Worm (Caenorhabditis elegans) whole organism, L4 larva: ENCODE data around the gene W09D6.4.

Experiments
- F26F4.8 ChIP-seq: fragments of 200-800 bp; sonication (Bioruptor generic); conservative IDR thresholded peaks from 2 replicates; pipeline ENCODE4 v1.3.6; 2022; ENCODE audit warnings: missing genetic modification characterization, missing compliant biosample characterization
- F37D6.2 ChIP-seq: sonication (generic microtip); optimal IDR thresholded peaks from 2 replicates; lab custom pipeline; 2016; ENCODE audit warnings: mild to moderate bottlenecking, missing genetic modification characterization, missing compliant biosample characterization
- F44E2.7 ChIP-seq: fragments of 200-800 bp; sonication (Bioruptor generic); IDR thresholded peaks from 2 replicates; pipeline ENCODE4 v2.1.2; 2022; ENCODE audit warnings: missing genetic modification characterization, missing compliant biosample characterization
- F49E8.2 ChIP-seq: sonication (generic microtip); optimal IDR thresholded peaks from 2 replicates; lab custom pipeline; 2016; ENCODE audit warnings: missing compliant biosample characterization, mild to moderate bottlenecking, missing genetic modification characterization, borderline replicate concordance
- T26A8.4 ChIP-seq: fragments of 200-800 bp; sonication (Bioruptor generic); IDR thresholded peaks from 2 replicates; pipeline ENCODE4 v1.3.6; 2022; ENCODE audit warnings: missing genetic modification characterization, missing compliant biosample characterization
- Y105C5A.15 ChIP-seq: fragments of 200-800 bp; sonication (Bioruptor generic); IDR thresholded peaks from 2 replicates; pipeline ENCODE4 v1.3.6; 2022; ENCODE audit warnings: missing genetic modification characterization, missing compliant biosample characterization
- Y48G9A.11 ChIP-seq: fragments of 200-800 bp; sonication (Bioruptor generic); IDR thresholded peaks from 2 replicates; pipeline ENCODE4 v1.3.6; 2022; ENCODE audit warnings: missing genetic modification reagents, missing genetic modification characterization, missing compliant biosample characterization
- aha-1 ChIP-seq: fragments of 150-350 bp; peaks from one replicate; lab custom pipeline; 2014; ENCODE audit warnings: missing biosample characterization, missing genetic modification characterization
- aly-2 ChIP-seq: sonication (generic microtip); optimal IDR thresholded peaks from 2 replicates; lab custom pipeline; 2018; ENCODE audit warnings: missing biosample characterization, missing genetic modification characterization
- arid-1 ChIP-seq: fragments of 200-800 bp; sonication (Bioruptor generic); conservative IDR thresholded peaks from 2 replicates; pipeline ENCODE4 v1.3.6; 2022; ENCODE audit warnings: missing genetic modification reagents, missing genetic modification characterization, missing compliant biosample characterization
- ceh-32 ChIP-seq: sonication (generic microtip); optimal IDR thresholded peaks from 2 replicates; lab custom pipeline; 2016; ENCODE audit warnings: mild to moderate bottlenecking, missing genetic modification characterization, missing compliant biosample characterization; ENCODE audit not compliant: poor library complexity
- ceh-44 ChIP-seq: fragments of 200-800 bp; sonication (Bioruptor generic); IDR thresholded peaks from 2 replicates; pipeline ENCODE4 v1.3.6; 2022; ENCODE audit warnings: missing genetic modification reagents, missing genetic modification characterization, missing compliant biosample characterization
- ces-1 ChIP-seq: fragments of 150-350 bp; sonication (generic microtip); optimal IDR thresholded peaks from 4 replicates; lab custom pipeline; 2014; ENCODE audit warnings: missing biosample characterization, missing genetic modification reagents, missing genetic modification characterization
- daf-16 ChIP-seq, 3 experiments: sonication (generic microtip); optimal IDR thresholded peaks; 2 replicates each; lab custom pipeline; 2016 to 2017; ENCODE audit warnings: missing genetic modification characterization in 3 of 3, missing genetic modification reagents in 3 of 3, mild to moderate bottlenecking in 2 of 3, missing compliant biosample characterization in 2 of 3, missing biosample characterization in 1 of 3, moderate library complexity in 1 of 3
- dmd-8 ChIP-seq: fragments of 200-800 bp; sonication (Bioruptor generic); IDR thresholded peaks from 2 replicates; pipeline ENCODE4 v1.3.6; 2022; ENCODE audit warnings: missing genetic modification characterization, missing compliant biosample characterization
- dpl-1 ChIP-seq: fragments of 150-350 bp; optimal IDR thresholded peaks from 2 replicates; lab custom pipeline; 2014; ENCODE audit warnings: missing biosample characterization, missing genetic modification reagents, missing genetic modification characterization
- fkh-10 ChIP-seq: fragments of 150-350 bp; optimal IDR thresholded peaks from 2 replicates; lab custom pipeline; 2014; ENCODE audit warnings: missing biosample characterization, missing genetic modification reagents, missing genetic modification characterization
- hif-1 ChIP-seq, 2 experiments: sonication (generic microtip); optimal IDR thresholded peaks; 2 replicates each; lab custom pipeline; 2016 to 2017; ENCODE audit warnings: missing compliant biosample characterization in 2 of 2, missing genetic modification characterization in 2 of 2, missing genetic modification reagents in 2 of 2, missing genotype in 2 of 2, mild to moderate bottlenecking in 1 of 2
- lin-1 ChIP-seq: fragments of 200-800 bp; sonication (Bioruptor generic); IDR thresholded peaks from 2 replicates; pipeline ENCODE4 v1.3.6; 2022; ENCODE audit warnings: missing genetic modification reagents, missing genetic modification characterization, missing compliant biosample characterization
- lin-13 ChIP-seq: fragments of 150-350 bp; optimal IDR thresholded peaks from 2 replicates; lab custom pipeline; 2014; ENCODE audit warnings: missing biosample characterization, missing genetic modification reagents, missing genetic modification characterization
- lin-15B ChIP-seq: fragments of 150-350 bp; sonication (generic microtip); optimal IDR thresholded peaks from 3 replicates; lab custom pipeline; 2014; ENCODE audit warnings: missing biosample characterization, missing genetic modification characterization
- lin-38 ChIP-seq: fragments of 200-800 bp; sonication (Bioruptor generic); IDR thresholded peaks from 2 replicates; pipeline ENCODE4 v1.3.6; 2022; ENCODE audit warnings: missing genetic modification reagents, missing genetic modification characterization, missing compliant biosample characterization
- lsy-2 ChIP-seq, 2 experiments: fragments of 150-350 bp in 1 of 2; sonication (generic microtip) in 1 of 2; optimal IDR thresholded peaks; 2 replicates each; lab custom pipeline; 2014 to 2017; ENCODE audit warnings: missing biosample characterization in 2 of 2, missing genetic modification characterization in 2 of 2
- madf-9 ChIP-seq: fragments of 200-800 bp; sonication (Bioruptor generic); conservative IDR thresholded peaks from 2 replicates; pipeline ENCODE4 v1.3.6; 2022; ENCODE audit warnings: missing genetic modification reagents, missing genetic modification characterization, missing compliant biosample characterization
- mes-2 ChIP-seq: sonication (generic microtip); optimal IDR thresholded peaks from 2 replicates; lab custom pipeline; 2016; ENCODE audit warnings: missing genotype, mild to moderate bottlenecking, missing genetic modification characterization, missing compliant biosample characterization; ENCODE audit not compliant: poor library complexity, severe bottlenecking
- nhr-102 ChIP-seq: sonication (generic microtip); optimal IDR thresholded peaks from 2 replicates; lab custom pipeline; 2016; ENCODE audit warnings: mild to moderate bottlenecking, missing genetic modification characterization, moderate library complexity, missing compliant biosample characterization
- nhr-11 ChIP-seq: fragments of 150-350 bp; optimal IDR thresholded peaks from 2 replicates; lab custom pipeline; 2014; ENCODE audit warnings: missing biosample characterization, missing genetic modification characterization
- nhr-25 ChIP-seq: sonication (generic microtip); optimal IDR thresholded peaks from 2 replicates; lab custom pipeline; 2017; ENCODE audit warnings: missing genetic modification characterization, mild to moderate bottlenecking, missing compliant biosample characterization, antibody characterized with exemption, moderate library complexity, borderline replicate concordance; ENCODE audit not compliant: insufficient read depth
- nhr-77 ChIP-seq: fragments of 150-350 bp; optimal IDR thresholded peaks from 2 replicates; lab custom pipeline; 2014; ENCODE audit warnings: missing biosample characterization, missing genetic modification characterization
- pha-4 ChIP-seq, 2 experiments: fragments of 150-350 bp in 1 of 2; fragments of 200-800 bp in 1 of 2; sonication (Bioruptor generic) in 1 of 2; IDR thresholded peaks in 1 of 2; optimal IDR thresholded peaks in 1 of 2; 2 replicates each; pipeline versions ENCODE4 v1.3.6 to Lab custom; 2014 to 2022; ENCODE audit warnings: missing genetic modification characterization in 2 of 2, missing genetic modification reagents in 2 of 2, missing biosample characterization in 1 of 2, missing compliant biosample characterization in 1 of 2
- php-3 ChIP-seq: fragments of 200-800 bp; sonication (Bioruptor generic); IDR thresholded peaks from 2 replicates; pipeline ENCODE4 v1.3.6; 2022; ENCODE audit warnings: missing genetic modification reagents, missing genetic modification characterization, missing compliant biosample characterization
- snpc-1.2 ChIP-seq: fragments of 200-800 bp; sonication (Bioruptor generic); IDR thresholded peaks from 2 replicates; pipeline ENCODE4 v1.3.6; 2022; ENCODE audit warnings: missing genetic modification reagents, missing genetic modification characterization, missing compliant biosample characterization
- unc-130 ChIP-seq: sonication (generic microtip); optimal IDR thresholded peaks from 2 replicates; lab custom pipeline; 2016; ENCODE audit warnings: missing genetic modification reagents, missing genetic modification characterization, missing compliant biosample characterization
- unc-62 ChIP-seq, 3 experiments: fragments of 150-350 bp in 1 of 3; sonication (generic microtip); optimal IDR thresholded peaks in 2 of 3; peaks in 1 of 3; 1 replicate in 1 of 3; 2 replicates in 2 of 3; lab custom pipeline; 2014 to 2017; ENCODE audit warnings: missing biosample characterization in 3 of 3, missing genetic modification characterization in 3 of 3, missing genetic modification reagents in 3 of 3, missing genotype in 1 of 3
- vab-7 ChIP-seq: fragments of 200-800 bp; sonication (Bioruptor generic); IDR thresholded peaks from 2 replicates; pipeline ENCODE4 v1.3.6; 2022; ENCODE audit warnings: missing genetic modification reagents, missing genetic modification characterization, missing compliant biosample characterization
- zfp-2 ChIP-seq: sonication (generic microtip); optimal IDR thresholded peaks from 2 replicates; lab custom pipeline; 2016; ENCODE audit warnings: mild to moderate bottlenecking, missing genetic modification characterization, missing compliant biosample characterization
- zfp-3 ChIP-seq: fragments of 200-800 bp; sonication (Bioruptor generic); conservative IDR thresholded peaks from 2 replicates; pipeline ENCODE4 v1.3.6; 2022; ENCODE audit warnings: missing genetic modification reagents, missing genetic modification characterization, missing compliant biosample characterization
- zip-2 ChIP-seq: fragments of 150-350 bp; optimal IDR thresholded peaks from 2 replicates; lab custom pipeline; 2014; ENCODE audit warnings: missing biosample characterization, missing genetic modification characterization
- ztf-7 ChIP-seq: fragments of 150-350 bp; optimal IDR thresholded peaks from 2 replicates; lab custom pipeline; 2014; ENCODE audit warnings: missing biosample characterization, missing genetic modification characterization

The W09D6.4 gene

DNA sequence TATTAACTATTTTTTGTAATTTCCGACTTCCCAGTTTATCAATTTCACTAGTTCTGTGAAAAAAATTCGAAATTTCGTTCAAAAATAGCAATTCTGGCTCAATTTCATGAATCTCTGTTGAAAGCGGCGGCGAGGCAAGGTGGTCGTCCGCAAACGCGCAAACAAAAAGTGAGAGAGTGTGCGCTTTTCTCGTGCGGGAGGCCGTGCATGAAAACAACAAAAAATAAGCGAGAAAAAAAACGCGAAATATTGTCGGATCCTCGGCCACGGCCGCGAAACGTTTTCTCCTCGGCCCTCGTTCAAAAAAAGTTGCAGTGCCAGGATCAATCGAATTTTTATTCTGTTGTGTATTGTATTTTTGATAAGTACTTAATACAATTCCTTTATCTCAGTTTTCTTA, 33.2 kb downstream of the W09D6.4 start (continued):
- TF ChIP-seq zip-2: no peak
- TF ChIP-seq, all 104 proteins: peak for 32

DNA sequence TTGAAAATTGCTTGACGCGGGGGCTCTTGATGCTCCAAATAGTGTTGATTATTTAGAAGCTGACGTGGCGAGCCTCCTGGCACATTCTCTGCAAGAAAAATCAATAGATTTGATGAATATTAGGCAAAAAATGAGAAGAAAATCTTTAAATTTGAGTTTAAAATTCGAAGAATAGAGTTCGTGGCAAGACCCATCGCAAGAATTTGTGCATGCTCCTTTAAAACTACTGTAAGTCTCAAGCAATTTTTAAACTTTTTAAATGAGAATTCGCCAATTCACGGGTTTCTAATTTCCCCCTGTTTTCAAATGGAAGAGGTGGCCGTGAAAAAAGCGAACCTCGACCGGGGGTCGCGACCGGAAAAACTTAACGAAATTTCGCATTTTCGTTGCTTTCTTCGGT, 34.3 kb downstream of the W09D6.4 start:
- no peak for TF ChIP-seq aly-2 (tag; lab: Kevin White, UChicago)
- TF ChIP-seq zfp-2 (tag; lab: Kevin White, UChicago): no peak
- TF ChIP-seq ceh-32 (tag; lab: Kevin White, UChicago): no peak

DNA sequence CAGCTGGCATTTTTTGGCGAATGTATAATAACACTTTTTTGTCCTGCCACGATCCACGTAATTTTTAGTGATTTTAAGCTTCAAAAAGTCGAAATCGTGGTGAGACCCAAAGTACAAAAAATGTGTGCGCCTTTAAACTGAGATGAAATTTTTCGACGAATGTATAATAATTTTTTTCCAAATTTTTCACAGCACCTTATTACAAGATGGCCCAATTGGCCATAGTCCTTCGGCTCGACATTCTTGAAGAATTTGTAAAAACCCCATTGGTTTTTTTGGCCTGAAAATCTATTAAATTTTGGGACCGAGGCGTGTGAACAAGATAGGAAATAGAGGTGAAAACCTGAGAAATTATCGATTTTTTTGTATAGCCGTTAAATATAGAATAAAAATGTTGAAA, 36.4 kb downstream of the W09D6.4 start:
- no peak for TF ChIP-seq F26F4.8 (GFP tag; lab: Robert Waterston, UW)
- TF ChIP-seq aha-1 (tag; lab: Kevin White, UChicago): peak; percentile 51
- TF ChIP-seq, all 104 proteins: peak for 1

DNA sequence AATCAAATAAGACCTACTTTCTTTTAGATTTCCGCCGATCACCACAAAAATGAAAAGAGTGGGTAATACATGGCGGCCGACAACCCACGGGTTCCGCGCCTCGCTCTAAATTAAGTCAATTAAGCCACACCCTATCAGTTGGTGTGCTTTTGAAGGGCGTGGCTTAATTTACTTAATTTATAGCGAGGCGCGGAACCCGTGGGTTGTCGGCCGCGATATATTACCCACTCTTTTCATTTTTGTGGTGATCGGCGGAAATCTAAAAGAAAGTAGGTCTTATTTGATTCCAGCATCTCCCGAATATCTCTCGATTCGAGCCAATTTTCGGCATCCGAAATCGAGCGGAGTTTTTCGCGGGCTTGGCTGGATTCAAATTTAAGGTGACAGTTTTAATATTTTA, 38.6 kb downstream of the W09D6.4 start:
- TF ChIP-seq lin-38 (GFP tag; lab: Robert Waterston, UW): peak; percentile 85
- TF ChIP-seq unc-130: peak; percentile 52
- TF ChIP-seq madf-9 (GFP tag; lab: Robert Waterston, UW): peak; percentile 45; the same call in 1 of the 2 replicates
- peak; percentile 35; the same call in 1 of the 2 replicates for TF ChIP-seq arid-1
- peak; percentile 51; the same call in 1 of the 2 replicates for TF ChIP-seq dmd-8
- peak; percentile 53; the same call in 1 of the 2 replicates for TF ChIP-seq Y48G9A.11 (GFP tag; lab: Robert Waterston, UW)
- peak; percentile 74; the same call in 1 of the 2 replicates for TF ChIP-seq ceh-44 (GFP tag; lab: Robert Waterston, UW)
- TF ChIP-seq nhr-102 (tag; lab: Kevin White, UChicago): peak; percentile 42
- TF ChIP-seq php-3 (GFP tag; lab: Robert Waterston, UW): 0 out of 2 replicates have a peak, but pooled peaks have one; percentile 41
- TF ChIP-seq lin-1 (GFP tag; lab: Robert Waterston, UW): peak; percentile 65; the same call in 1 of the 2 replicates
- peak; percentile 52; the same call in 1 of the 2 replicates for TF ChIP-seq snpc-1.2 (GFP tag; lab: Robert Waterston, UW)
- peak; percentile 48 for TF ChIP-seq F49E8.2
- 0 out of 2 replicates have a peak, but pooled peaks have one; percentile 32 for TF ChIP-seq Y105C5A.15 (GFP tag; lab: Robert Waterston, UW)
- TF ChIP-seq T26A8.4: peak; percentile 33; the same call in 1 of the 2 replicates

DNA sequence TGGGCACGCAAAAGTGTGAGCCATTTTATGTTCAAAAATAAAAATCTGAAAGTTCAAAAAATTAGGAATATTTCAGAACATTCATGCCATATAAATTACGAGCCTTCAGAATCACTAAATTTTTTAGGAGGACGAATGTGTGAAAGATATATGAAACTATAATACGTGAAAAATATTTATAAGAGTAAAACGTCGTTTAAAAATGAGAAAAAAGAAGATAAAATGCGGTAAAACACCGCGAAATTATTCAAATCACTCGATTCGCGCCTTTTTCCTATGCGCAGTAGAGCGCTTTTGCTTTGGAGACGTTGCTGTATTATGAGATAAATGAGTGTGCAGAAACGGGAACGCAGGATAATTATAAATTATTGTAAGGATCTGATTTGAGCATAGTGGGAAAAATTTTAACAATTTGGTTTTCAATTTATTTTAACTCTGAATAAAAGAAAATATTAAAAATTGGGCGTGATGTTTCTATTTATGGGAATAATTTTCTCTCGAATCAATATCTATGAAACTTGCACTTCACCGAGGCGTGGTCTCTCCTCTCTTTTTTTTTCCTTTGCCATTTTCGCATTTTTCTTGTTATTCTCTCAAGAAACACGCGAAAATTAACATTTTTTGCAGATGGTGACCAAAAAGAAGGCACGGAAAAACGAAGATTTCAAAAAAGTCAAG, 39.8 kb downstream of the W09D6.4 start, which contains the start of the genes sup-35 and Y48A6C.4:
Gene sup-35 (minus strand): TSS at position 51 of the 678 bp plus-strand sequence.
Gene Y48A6C.4 (plus strand): TSS at position 628 of the 678 bp plus-strand sequence.
- peak; percentile 58 for TF ChIP-seq lin-15B (tag; lab: Kevin White, UChicago)
- TF ChIP-seq nhr-25 (tag; lab: Kevin White, UChicago): peak; percentile 7
- TF ChIP-seq ces-1 (GFP tag; lab: Kevin White, UChicago): no peak
- peak; percentile 58 for TF ChIP-seq nhr-11
- TF ChIP-seq vab-7 (GFP tag; lab: Robert Waterston, UW): 0 out of 2 replicates have a peak, but pooled peaks have one; percentile 40
- TF ChIP-seq pha-4 (GFP tag; IDR thresholded peaks at IDR 0.05; lab: Robert Waterston, UW): no peak
- TF ChIP-seq pha-4 (tag; optimal IDR thresholded peaks at IDR 0.05; lab: Kevin White, UChicago): no peak
- TF ChIP-seq F44E2.7 (GFP tag; lab: Robert Waterston, UW): no peak
- peak in 1 of 2 experiments; percentile 14 for TF ChIP-seq daf-16 (GFP tag; optimal IDR thresholded peaks at IDR 0.05; lab: Kevin White, UChicago)
- peak; percentile 21 for TF ChIP-seq daf-16 (tag; optimal IDR thresholded peaks at IDR 0.05; lab: Kevin White, UChicago)
- TF ChIP-seq lin-13 (GFP tag; lab: Kevin White, UChicago): peak; percentile 61
- peak; percentile 37 for TF ChIP-seq fkh-10
- no peak for TF ChIP-seq zfp-2 (tag; lab: Kevin White, UChicago)
- TF ChIP-seq mes-2: peak; percentile 96
- peak in 1 of 2 experiments; percentile 87 for TF ChIP-seq lsy-2 (tag; optimal IDR thresholded peaks at IDR 0.05; lab: Kevin White, UChicago)
- TF ChIP-seq hif-1 (tag; optimal IDR thresholded peaks at IDR 0.05; lab: Kevin White, UChicago): peak in 1 of 2 experiments; percentile 87
- TF ChIP-seq F37D6.2 (tag; lab: Kevin White, UChicago): peak; percentile 39
- TF ChIP-seq unc-62 (GFP tag; optimal IDR thresholded peaks at IDR 0.05 in 1 of 2; lab: Kevin White, UChicago): peak in 1 of 2 experiments; percentile 47
- TF ChIP-seq unc-62 (tag; optimal IDR thresholded peaks at IDR 0.05; lab: Kevin White, UChicago): no peak
- peak; percentile 95 for TF ChIP-seq lin-38 (GFP tag; lab: Robert Waterston, UW)
- peak; percentile 93 for TF ChIP-seq dpl-1 (GFP tag; lab: Kevin White, UChicago)
- no peak for TF ChIP-seq zfp-3
- TF ChIP-seq nhr-77 (tag; lab: Kevin White, UChicago): peak; percentile 49
- peak; percentile 67 for TF ChIP-seq ztf-7
- 0 out of 2 replicates have a peak, but pooled peaks have one; percentile 43 for TF ChIP-seq arid-1
- no peak for TF ChIP-seq snpc-1.2 (GFP tag; lab: Robert Waterston, UW)
